Worm (Caenorhabditis elegans) whole organism, L4 larva: Measurements from ENCODE around the gene timm-17B.2.

ENCODE experiments used
- D1046.2 ChIP-seq: fragments of 200-800 bp; sonication (Bioruptor generic); IDR thresholded peaks from 2 replicates; pipeline ENCODE4 v1.3.6; 2022; ENCODE audit warnings: missing genetic modification characterization, missing compliant biosample characterization
- F10B5.3 ChIP-seq: sonication (generic microtip); optimal IDR thresholded peaks from 2 replicates; lab custom pipeline; 2016; ENCODE audit warnings: mild to moderate bottlenecking, missing genetic modification characterization, missing compliant biosample characterization
- F26F4.8 ChIP-seq: fragments of 200-800 bp; sonication (Bioruptor generic); conservative IDR thresholded peaks from 2 replicates; pipeline ENCODE4 v1.3.6; 2022; ENCODE audit warnings: missing genetic modification characterization, missing compliant biosample characterization
- T20F7.1 ChIP-seq: fragments of 200-800 bp; sonication (Bioruptor generic); optimal IDR thresholded peaks from 2 replicates; lab custom pipeline; 2018; ENCODE audit warnings: mild to moderate bottlenecking, missing genetic modification characterization, missing compliant biosample characterization
- Y105C5A.15 ChIP-seq: fragments of 200-800 bp; sonication (Bioruptor generic); IDR thresholded peaks from 2 replicates; pipeline ENCODE4 v1.3.6; 2022; ENCODE audit warnings: missing genetic modification characterization, missing compliant biosample characterization
- arid-1 ChIP-seq: fragments of 200-800 bp; sonication (Bioruptor generic); conservative IDR thresholded peaks from 2 replicates; pipeline ENCODE4 v1.3.6; 2022; ENCODE audit warnings: missing genetic modification reagents, missing genetic modification characterization, missing compliant biosample characterization
- ceh-20 ChIP-seq: fragments of 200-800 bp; sonication (Bioruptor generic); IDR thresholded peaks from 2 replicates; pipeline ENCODE4 v1.3.6; 2022; ENCODE audit warnings: missing genetic modification reagents, missing genetic modification characterization, missing compliant biosample characterization
- ces-1 ChIP-seq: fragments of 150-350 bp; sonication (generic microtip); optimal IDR thresholded peaks from 4 replicates; lab custom pipeline; 2014; ENCODE audit warnings: missing biosample characterization, missing genetic modification reagents, missing genetic modification characterization
- ctbp-1 ChIP-seq: fragments of 200-800 bp; sonication (Bioruptor generic); IDR thresholded peaks from 2 replicates; pipeline ENCODE4 v1.3.6; 2022; ENCODE audit warnings: missing genetic modification reagents, missing genetic modification characterization, missing compliant biosample characterization
- daf-12 ChIP-seq: fragments of 150-350 bp; optimal IDR thresholded peaks from 2 replicates; lab custom pipeline; 2014; ENCODE audit warnings: missing biosample characterization, missing genetic modification reagents, missing genetic modification characterization
- daf-19 ChIP-seq: fragments of 200-800 bp; sonication (Bioruptor generic); conservative IDR thresholded peaks from 2 replicates; pipeline ENCODE4 v1.3.6; 2022; ENCODE audit warnings: missing genetic modification characterization, missing compliant biosample characterization
- daf-8 ChIP-seq: fragments of 200-800 bp; sonication (Bioruptor generic); IDR thresholded peaks from 2 replicates; pipeline ENCODE4 v1.3.6; 2022; ENCODE audit warnings: missing genetic modification characterization, missing compliant biosample characterization
- dmd-6 ChIP-seq: fragments of 200-800 bp; sonication (Bioruptor generic); IDR thresholded peaks from 2 replicates; pipeline ENCODE4 v1.3.6; 2022; ENCODE audit warnings: missing genetic modification reagents, missing genetic modification characterization, missing compliant biosample characterization
- dpl-1 ChIP-seq: fragments of 150-350 bp; optimal IDR thresholded peaks from 2 replicates; lab custom pipeline; 2014; ENCODE audit warnings: missing biosample characterization, missing genetic modification reagents, missing genetic modification characterization
- hif-1 ChIP-seq, 2 experiments: sonication (generic microtip); optimal IDR thresholded peaks; 2 replicates each; lab custom pipeline; 2016 to 2017; ENCODE audit warnings: missing compliant biosample characterization in 2 of 2, missing genetic modification characterization in 2 of 2, missing genetic modification reagents in 2 of 2, missing genotype in 2 of 2, mild to moderate bottlenecking in 1 of 2
- lim-7 ChIP-seq: fragments of 200-800 bp; sonication (Bioruptor generic); IDR thresholded peaks from 2 replicates; pipeline ENCODE4 v1.3.6; 2022; ENCODE audit warnings: missing genetic modification characterization, missing compliant biosample characterization
- lin-13 ChIP-seq: fragments of 150-350 bp; optimal IDR thresholded peaks from 2 replicates; lab custom pipeline; 2014; ENCODE audit warnings: missing biosample characterization, missing genetic modification reagents, missing genetic modification characterization
- lin-29 ChIP-seq: fragments of 200-800 bp; sonication (Bioruptor generic); IDR thresholded peaks from 2 replicates; pipeline ENCODE4 v1.3.6; 2022; ENCODE audit warnings: missing genetic modification reagents, missing genetic modification characterization, missing compliant biosample characterization
- lin-38 ChIP-seq: fragments of 200-800 bp; sonication (Bioruptor generic); IDR thresholded peaks from 2 replicates; pipeline ENCODE4 v1.3.6; 2022; ENCODE audit warnings: missing genetic modification reagents, missing genetic modification characterization, missing compliant biosample characterization
- lin-39 ChIP-seq: fragments of 150-350 bp; optimal IDR thresholded peaks from 2 replicates; lab custom pipeline; 2014; ENCODE audit warnings: missing biosample characterization, missing genetic modification reagents, missing genetic modification characterization
- madf-5 ChIP-seq, 2 experiments: fragments of 200-800 bp; sonication (Bioruptor generic); IDR thresholded peaks; 2 replicates each; pipeline ENCODE4 v1.3.6; 2022; ENCODE audit warnings: missing compliant biosample characterization in 2 of 2, missing genetic modification characterization in 2 of 2
- madf-9 ChIP-seq: fragments of 200-800 bp; sonication (Bioruptor generic); conservative IDR thresholded peaks from 2 replicates; pipeline ENCODE4 v1.3.6; 2022; ENCODE audit warnings: missing genetic modification reagents, missing genetic modification characterization, missing compliant biosample characterization
- mep-1 ChIP-seq: fragments of 150-350 bp; sonication (generic microtip); optimal IDR thresholded peaks from 3 replicates; lab custom pipeline; 2014; ENCODE audit warnings: missing biosample characterization, missing genetic modification characterization
- mes-2 ChIP-seq: sonication (generic microtip); optimal IDR thresholded peaks from 2 replicates; lab custom pipeline; 2016; ENCODE audit warnings: missing genotype, mild to moderate bottlenecking, missing genetic modification characterization, missing compliant biosample characterization; ENCODE audit not compliant: poor library complexity, severe bottlenecking
- mxl-2 ChIP-seq: fragments of 200-800 bp; sonication (Bioruptor generic); conservative IDR thresholded peaks from 2 replicates; pipeline ENCODE4 v1.3.6; 2022; ENCODE audit warnings: missing genetic modification reagents, missing genetic modification characterization, missing compliant biosample characterization
- nhr-102 ChIP-seq: sonication (generic microtip); optimal IDR thresholded peaks from 2 replicates; lab custom pipeline; 2016; ENCODE audit warnings: mild to moderate bottlenecking, missing genetic modification characterization, moderate library complexity, missing compliant biosample characterization
- nhr-11 ChIP-seq: fragments of 150-350 bp; optimal IDR thresholded peaks from 2 replicates; lab custom pipeline; 2014; ENCODE audit warnings: missing biosample characterization, missing genetic modification characterization
- nhr-111 ChIP-seq: fragments of 200-800 bp; sonication (Bioruptor generic); optimal IDR thresholded peaks from 2 replicates; lab custom pipeline; 2018; ENCODE audit warnings: mild to moderate bottlenecking, missing genetic modification characterization, missing compliant biosample characterization
- nhr-25 ChIP-seq: sonication (generic microtip); optimal IDR thresholded peaks from 2 replicates; lab custom pipeline; 2017; ENCODE audit warnings: missing genetic modification characterization, mild to moderate bottlenecking, missing compliant biosample characterization, antibody characterized with exemption, moderate library complexity, borderline replicate concordance; ENCODE audit not compliant: insufficient read depth
- nhr-28 ChIP-seq: fragments of 150-350 bp; optimal IDR thresholded peaks from 2 replicates; lab custom pipeline; 2014; ENCODE audit warnings: missing biosample characterization, missing genetic modification characterization
- nhr-41 ChIP-seq: fragments of 200-800 bp; sonication (Bioruptor generic); IDR thresholded peaks from 2 replicates; pipeline ENCODE4 v1.3.6; 2022; ENCODE audit warnings: missing genetic modification reagents, missing genetic modification characterization, missing compliant biosample characterization
- nhr-6 ChIP-seq: fragments of 150-350 bp; optimal IDR thresholded peaks from 2 replicates; lab custom pipeline; 2014; ENCODE audit warnings: missing biosample characterization, missing genetic modification characterization
- saeg-2 ChIP-seq: fragments of 200-800 bp; sonication (Bioruptor generic); IDR thresholded peaks from 2 replicates; pipeline ENCODE4 v1.3.6; 2022; ENCODE audit warnings: missing genetic modification reagents, missing genetic modification characterization, missing compliant biosample characterization
- sdz-12 ChIP-seq: fragments of 200-800 bp; sonication (Bioruptor generic); optimal IDR thresholded peaks from 2 replicates; lab custom pipeline; 2018; ENCODE audit warnings: mild to moderate bottlenecking, missing genetic modification characterization, missing compliant biosample characterization
- set-16 ChIP-seq: fragments of 200-800 bp; sonication (Bioruptor generic); IDR thresholded peaks from 2 replicates; pipeline ENCODE4 v1.3.6; 2022; ENCODE audit warnings: missing genetic modification reagents, missing genetic modification characterization, missing compliant biosample characterization
- skn-1 ChIP-seq: fragments of 150-350 bp; optimal IDR thresholded peaks from 2 replicates; lab custom pipeline; 2014; ENCODE audit warnings: missing biosample characterization, missing genetic modification characterization
- snpc-1.2 ChIP-seq: fragments of 200-800 bp; sonication (Bioruptor generic); IDR thresholded peaks from 2 replicates; pipeline ENCODE4 v1.3.6; 2022; ENCODE audit warnings: missing genetic modification reagents, missing genetic modification characterization, missing compliant biosample characterization
- spr-1 ChIP-seq: sonication (generic microtip); optimal IDR thresholded peaks from 2 replicates; lab custom pipeline; 2016; ENCODE audit warnings: mild to moderate bottlenecking, missing genetic modification characterization, missing compliant biosample characterization
- spr-3 ChIP-seq: fragments of 200-800 bp; sonication (Bioruptor generic); optimal IDR thresholded peaks from 2 replicates; lab custom pipeline; 2018; ENCODE audit warnings: mild to moderate bottlenecking, missing genetic modification characterization, missing compliant biosample characterization
- unc-130 ChIP-seq: sonication (generic microtip); optimal IDR thresholded peaks from 2 replicates; lab custom pipeline; 2016; ENCODE audit warnings: missing genetic modification reagents, missing genetic modification characterization, missing compliant biosample characterization
- unc-39 ChIP-seq: sonication (generic microtip); optimal IDR thresholded peaks from 2 replicates; lab custom pipeline; 2017; ENCODE audit warnings: missing biosample characterization, missing genetic modification characterization
- unc-62 ChIP-seq, 3 experiments: fragments of 150-350 bp in 1 of 3; sonication (generic microtip); optimal IDR thresholded peaks in 2 of 3; peaks in 1 of 3; 1 replicate in 1 of 3; 2 replicates in 2 of 3; lab custom pipeline; 2014 to 2017; ENCODE audit warnings: missing biosample characterization in 3 of 3, missing genetic modification characterization in 3 of 3, missing genetic modification reagents in 3 of 3, missing genotype in 1 of 3
- vab-7 ChIP-seq: fragments of 200-800 bp; sonication (Bioruptor generic); IDR thresholded peaks from 2 replicates; pipeline ENCODE4 v1.3.6; 2022; ENCODE audit warnings: missing genetic modification reagents, missing genetic modification characterization, missing compliant biosample characterization
- zag-1 ChIP-seq: fragments of 150-350 bp; optimal IDR thresholded peaks from 2 replicates; lab custom pipeline; 2014; ENCODE audit warnings: missing biosample characterization, missing genetic modification characterization
- zfp-2 ChIP-seq: sonication (generic microtip); optimal IDR thresholded peaks from 2 replicates; lab custom pipeline; 2016; ENCODE audit warnings: mild to moderate bottlenecking, missing genetic modification characterization, missing compliant biosample characterization
- zip-11 ChIP-seq: fragments of 200-800 bp; sonication (Bioruptor generic); IDR thresholded peaks from 2 replicates; pipeline ENCODE4 v1.3.6; 2022; ENCODE audit warnings: missing genetic modification characterization, missing compliant biosample characterization
- ztf-11 ChIP-seq: fragments of 150-350 bp; optimal IDR thresholded peaks from 2 replicates; lab custom pipeline; 2014; ENCODE audit warnings: missing biosample characterization, missing genetic modification characterization

timm-17B.2 gene

ce11 chrIV:8431567-8432458 lies 35.4 kb downstream of the timm-17B.2 start (continued):
- TF ChIP-seq daf-8 (no peak), lin-39 (tag; lab: Kevin White, UChicago) (peak; percentile 73), nhr-28 (peak; percentile 59), lim-7 (no peak; the same call in 1 of the 2 replicates), unc-130 (GFP tag; lab: Kevin White, UChicago) (no peak), nhr-25 (no peak), nhr-41 (GFP tag; lab: Robert Waterston, UW) (0 out of 2 replicates have a peak, but pooled peaks have one; percentile 11), saeg-2 (GFP tag; lab: Robert Waterston, UW) (peak; percentile 78; the same call in 1 of the 2 replicates), madf-9 (GFP tag; lab: Robert Waterston, UW) (peak; percentile 29; the same call in 1 of the 2 replicates), skn-1 (tag; lab: Kevin White, UChicago) (no peak), D1046.2 (GFP tag; lab: Robert Waterston, UW) (peak; percentile 71; the same call in 1 of the 2 replicates), unc-39 (tag; lab: Kevin White, UChicago) (no peak), zfp-2 (no peak), F26F4.8 (GFP tag; lab: Robert Waterston, UW) (no peak), nhr-11 (tag; lab: Kevin White, UChicago) (peak; percentile 51), spr-3 (GFP tag; lab: Kevin White, UChicago) (peak; percentile 42), daf-12 (tag; lab: Kevin White, UChicago) (no peak), hif-1 (tag; optimal IDR thresholded peaks at IDR 0.05; lab: Kevin White, UChicago) (peak in 1 of 2 experiments; percentile 29), T20F7.1 (GFP tag; lab: Kevin White, UChicago) (peak; percentile 45), F10B5.3 (no peak), mxl-2 (GFP tag; lab: Robert Waterston, UW) (no peak), mes-2 (tag; lab: Kevin White, UChicago) (peak; percentile 83), snpc-1.2 (GFP tag; lab: Robert Waterston, UW) (peak; percentile 24; the same call in 1 of the 2 replicates), sdz-12 (GFP tag; lab: Kevin White, UChicago) (peak; percentile 20), vab-7 (GFP tag; lab: Robert Waterston, UW) (peak; percentile 49), set-16 (GFP tag; lab: Robert Waterston, UW) (peak; percentile 31; the same call in 1 of the 2 replicates), daf-19 (GFP tag; lab: Robert Waterston, UW) (no peak), ctbp-1 (GFP tag; lab: Robert Waterston, UW) (peak; percentile 41; the same call in 1 of the 2 replicates), spr-1 (tag; lab: Kevin White, UChicago) (peak; percentile 49), lin-13 (peak; percentile 55), zag-1 (tag; lab: Kevin White, UChicago) (no peak), ztf-11 (tag; lab: Kevin White, UChicago) (no peak), lin-29 (GFP tag; lab: Robert Waterston, UW) (no peak), ces-1 (GFP tag; lab: Kevin White, UChicago) (no peak), dmd-6 (GFP tag; lab: Robert Waterston, UW) (peak; percentile 68), dpl-1 (GFP tag; lab: Kevin White, UChicago) (peak; percentile 32), Y105C5A.15 (GFP tag; lab: Robert Waterston, UW) (peak; percentile 95), nhr-6 (tag; lab: Kevin White, UChicago) (peak; percentile 38), arid-1 (GFP tag; lab: Robert Waterston, UW) (peak; percentile 82), mep-1 (tag; lab: Kevin White, UChicago) (peak; percentile 58), madf-5 (GFP tag; IDR thresholded peaks at IDR 0.05; lab: Robert Waterston, UW) (0 out of 4 replicates have a peak, but pooled peaks of 1 of the 2 experiments have one; percentile 18), unc-62 (GFP tag; optimal IDR thresholded peaks at IDR 0.05 in 1 of 2; lab: Kevin White, UChicago) (peak in 1 of 2 experiments; percentile 93), unc-62 (tag; optimal IDR thresholded peaks at IDR 0.05; lab: Kevin White, UChicago) (peak; percentile 15), ceh-20 (GFP tag; lab: Robert Waterston, UW) (peak; percentile 60), nhr-102 (tag; lab: Kevin White, UChicago) (peak; percentile 24), nhr-111 (GFP tag; lab: Kevin White, UChicago) (peak; percentile 27), lin-38 (peak; percentile 53), zip-11 (GFP tag; lab: Robert Waterston, UW) (0 out of 2 replicates have a peak, but pooled peaks have one; percentile 15)
